Worm (Caenorhabditis elegans) whole organism, young adult: ENCODE results near the gene pigq-1.

Experiments
- F49E8.2 ChIP-seq: sonication (generic microtip); optimal IDR thresholded peaks from 3 replicates; lab custom pipeline; 2017; ENCODE audit warnings: missing genetic modification characterization, mild to moderate bottlenecking, missing compliant biosample characterization, antibody characterized with exemption, moderate library complexity; ENCODE audit not compliant: insufficient read depth
- F57A8.1 ChIP-seq: fragments of 200-800 bp; sonication (Bioruptor generic); optimal IDR thresholded peaks from 2 replicates; lab custom pipeline; 2018; ENCODE audit warnings: mild to moderate bottlenecking, missing genetic modification characterization, moderate library complexity, missing compliant biosample characterization
- Y79H2A.3 ChIP-seq: fragments of 200-800 bp; sonication (Bioruptor generic); conservative IDR thresholded peaks from 2 replicates; pipeline ENCODE4 v1.3.6; 2022; ENCODE audit warnings: missing genetic modification reagents, missing genetic modification characterization, missing compliant biosample characterization
- ama-1 ChIP-seq, 3 experiments: fragments of 150-350 bp in 1 of 3; sonication (generic microtip) in 2 of 3; optimal IDR thresholded peaks; 2 replicates each; lab custom pipeline; 2014 to 2018; ENCODE audit warnings: missing biosample characterization in 2 of 3, missing genetic modification characterization in 2 of 3, missing genetic modification reagents in 2 of 3
- attf-3 ChIP-seq: fragments of 200-800 bp; sonication (Bioruptor generic); conservative IDR thresholded peaks from 2 replicates; pipeline ENCODE4 v1.3.6; 2022; ENCODE audit warnings: missing genetic modification reagents, missing genetic modification characterization, missing compliant biosample characterization
- dpff-1 ChIP-seq: sonication (generic microtip); optimal IDR thresholded peaks from 2 replicates; lab custom pipeline; 2017; ENCODE audit warnings: mild to moderate bottlenecking, missing genetic modification characterization, missing compliant biosample characterization
- lag-1 ChIP-seq: fragments of 200-800 bp; sonication (Bioruptor generic); IDR thresholded peaks from 2 replicates; pipeline ENCODE4 v1.3.6; 2022; ENCODE audit warnings: missing genetic modification reagents, missing genetic modification characterization, missing compliant biosample characterization
- madf-6 ChIP-seq: fragments of 200-800 bp; sonication (Bioruptor generic); IDR thresholded peaks from 2 replicates; pipeline ENCODE4 v1.3.6; 2022; ENCODE audit warnings: missing genetic modification reagents, missing genetic modification characterization, missing compliant biosample characterization
- nfya-1 ChIP-seq: sonication (generic microtip); optimal IDR thresholded peaks from 2 replicates; lab custom pipeline; 2017; ENCODE audit warnings: antibody characterized with exemption, missing compliant biosample characterization, missing genetic modification characterization, borderline replicate concordance; ENCODE audit not compliant: insufficient read depth
- snpc-4 ChIP-seq, 5 experiments: fragments of 150-350 bp in 1 of 5; sonication (generic microtip) in 4 of 5; optimal IDR thresholded peaks; 2 replicates each; lab custom pipeline; 2014 to 2018; ENCODE audit warnings: missing genetic modification characterization in 5 of 5, missing biosample characterization in 3 of 5, antibody characterized with exemption in 2 of 5, mild to moderate bottlenecking in 2 of 5, missing compliant biosample characterization in 2 of 5, missing genotype in 2 of 5, moderate library complexity in 2 of 5, missing genetic modification reagents in 1 of 5
- ztf-25 ChIP-seq: fragments of 200-800 bp; sonication (Bioruptor generic); IDR thresholded peaks from 2 replicates; pipeline ENCODE4 v1.3.6; 2022; ENCODE audit warnings: missing genetic modification reagents, missing genetic modification characterization, missing compliant biosample characterization

ce11 chrIV:11101383-11101782 is 45.7 kb downstream of the pigq-1 start, which contains the start of gene srlf-18:
- TF ChIP-seq F49E8.2 (tag; lab: Kevin White, UChicago): no peak
- TF ChIP-seq ztf-25 (GFP tag; lab: Robert Waterston, UW): no peak
- TF ChIP-seq ama-1 (optimal IDR thresholded peaks at IDR 0.05; lab: Kevin White, UChicago): no peak
- TF ChIP-seq ama-1 (GFP tag; optimal IDR thresholded peaks at IDR 0.05; lab: Kevin White, UChicago): no peak
- TF ChIP-seq madf-6 (GFP tag; lab: Robert Waterston, UW): no peak
- no peak for TF ChIP-seq Y79H2A.3 (GFP tag; lab: Robert Waterston, UW)
- TF ChIP-seq lag-1 (GFP tag; lab: Robert Waterston, UW): no peak
- no peak for TF ChIP-seq attf-3
- no peak for TF ChIP-seq F57A8.1 (GFP tag; lab: Kevin White, UChicago)
- no peak for TF ChIP-seq dpff-1 (tag; lab: Kevin White, UChicago)
- TF ChIP-seq nfya-1 (tag; lab: Kevin White, UChicago): no peak
- TF ChIP-seq snpc-4 (GFP tag; optimal IDR thresholded peaks at IDR 0.05; lab: Kevin White, UChicago): no peak
- no peak for TF ChIP-seq snpc-4 (tag; optimal IDR thresholded peaks at IDR 0.05; lab: Kevin White, UChicago)
